Worm (Caenorhabditis elegans) whole organism, L2 larva: ENCODE measurements around the gene C16D9.6.

Source experiments
- C34F6.9 ChIP-seq: fragments of 150-350 bp; optimal IDR thresholded peaks from 2 replicates; lab custom pipeline; 2014; ENCODE audit warnings: missing biosample characterization, missing genetic modification characterization
- F13H6.1 ChIP-seq: sonication (generic microtip); optimal IDR thresholded peaks from 2 replicates; lab custom pipeline; 2016; ENCODE audit warnings: missing genetic modification characterization, missing compliant biosample characterization
- R02D3.7 ChIP-seq: fragments of 150-350 bp; optimal IDR thresholded peaks from 2 replicates; lab custom pipeline; 2014; ENCODE audit warnings: missing biosample characterization, missing genetic modification characterization
- Y55F3AM.14 ChIP-seq: fragments of 200-800 bp; sonication (Bioruptor generic); optimal IDR thresholded peaks from 2 replicates; lab custom pipeline; 2018; ENCODE audit warnings: mild to moderate bottlenecking, missing genetic modification characterization, missing compliant biosample characterization
- ZK546.5 ChIP-seq: sonication (generic microtip); optimal IDR thresholded peaks from 2 replicates; lab custom pipeline; 2017; ENCODE audit warnings: missing biosample characterization, missing genetic modification characterization
- alr-1 ChIP-seq: fragments of 150-350 bp; optimal IDR thresholded peaks from 2 replicates; lab custom pipeline; 2014; ENCODE audit warnings: missing biosample characterization, missing genetic modification characterization
- aly-2 ChIP-seq: fragments of 150-350 bp; optimal IDR thresholded peaks from 2 replicates; lab custom pipeline; 2014; ENCODE audit warnings: missing biosample characterization, missing genetic modification characterization
- ama-1 ChIP-seq: fragments of 150-350 bp; optimal IDR thresholded peaks from 2 replicates; lab custom pipeline; 2018; ENCODE audit warnings: inconsistent platforms
- blmp-1 ChIP-seq: sonication (generic microtip); optimal IDR thresholded peaks from 2 replicates; lab custom pipeline; 2017; ENCODE audit warnings: missing genetic modification characterization, mild to moderate bottlenecking, missing compliant biosample characterization, antibody characterized with exemption, moderate library complexity; ENCODE audit not compliant: insufficient read depth
- ceh-16 ChIP-seq: fragments of 150-350 bp; optimal IDR thresholded peaks from 2 replicates; lab custom pipeline; 2014; ENCODE audit warnings: missing biosample characterization, missing genetic modification characterization
- ceh-82 ChIP-seq: fragments of 150-350 bp; optimal IDR thresholded peaks from 2 replicates; lab custom pipeline; 2014; ENCODE audit warnings: missing biosample characterization, missing genetic modification characterization
- crh-2 ChIP-seq: sonication (generic microtip); optimal IDR thresholded peaks from 2 replicates; lab custom pipeline; 2017; ENCODE audit warnings: missing biosample characterization, missing genetic modification characterization
- dmd-4 ChIP-seq: sonication (generic microtip); optimal IDR thresholded peaks from 2 replicates; lab custom pipeline; 2017; ENCODE audit warnings: missing biosample characterization, missing genetic modification characterization
- egl-27 ChIP-seq: sonication (generic microtip); optimal IDR thresholded peaks from 3 replicates; lab custom pipeline; 2017; ENCODE audit warnings: missing biosample characterization, missing genetic modification reagents, missing genetic modification characterization
- elt-1 ChIP-seq: fragments of 150-350 bp; optimal IDR thresholded peaks from 2 replicates; lab custom pipeline; 2014; ENCODE audit warnings: missing biosample characterization, missing genetic modification characterization
- elt-3 ChIP-seq: sonication (generic microtip); optimal IDR thresholded peaks from 2 replicates; lab custom pipeline; 2017; ENCODE audit warnings: missing biosample characterization, missing genetic modification characterization
- fos-1 ChIP-seq: fragments of 150-350 bp; optimal IDR thresholded peaks from 2 replicates; lab custom pipeline; 2014; ENCODE audit warnings: missing biosample characterization, missing genetic modification characterization
- gmeb-1 ChIP-seq: fragments of 150-350 bp; optimal IDR thresholded peaks from 2 replicates; lab custom pipeline; 2014; ENCODE audit warnings: missing biosample characterization, missing genetic modification characterization
- lin-11 ChIP-seq: fragments of 150-350 bp; sonication (generic microtip); optimal IDR thresholded peaks from 2 replicates; lab custom pipeline; 2014; ENCODE audit warnings: missing biosample characterization, missing genetic modification characterization, inconsistent platforms, mixed read lengths
- lin-13 ChIP-seq: fragments of 150-350 bp; optimal IDR thresholded peaks from 2 replicates; lab custom pipeline; 2014; ENCODE audit warnings: missing biosample characterization, missing genetic modification reagents, missing genetic modification characterization
- lin-39 ChIP-seq: fragments of 150-350 bp; optimal IDR thresholded peaks from 2 replicates; lab custom pipeline; 2014; ENCODE audit warnings: missing biosample characterization, missing genetic modification reagents, missing genetic modification characterization
- lsy-2 ChIP-seq, 2 experiments: fragments of 150-350 bp in 1 of 2; sonication (generic microtip) in 1 of 2; optimal IDR thresholded peaks; 2 replicates each; lab custom pipeline; 2014 to 2017; ENCODE audit warnings: missing biosample characterization in 2 of 2, missing genetic modification characterization in 2 of 2
- mab-5 ChIP-seq: fragments of 150-350 bp; optimal IDR thresholded peaks from 2 replicates; lab custom pipeline; 2014; ENCODE audit warnings: missing biosample characterization, missing genetic modification characterization
- mdl-1 ChIP-seq, 2 experiments: fragments of 150-350 bp in 1 of 2; sonication (generic microtip) in 1 of 2; optimal IDR thresholded peaks; 2 replicates each; lab custom pipeline; 2017; ENCODE audit warnings: missing biosample characterization in 2 of 2, missing genetic modification characterization in 2 of 2
- nhr-11 ChIP-seq: fragments of 150-350 bp; optimal IDR thresholded peaks from 2 replicates; lab custom pipeline; 2014; ENCODE audit warnings: missing biosample characterization, missing genetic modification characterization
- nhr-12 ChIP-seq: fragments of 150-350 bp; optimal IDR thresholded peaks from 2 replicates; lab custom pipeline; 2014; ENCODE audit warnings: missing biosample characterization, missing genetic modification characterization
- nhr-129 ChIP-seq: fragments of 150-350 bp; optimal IDR thresholded peaks from 2 replicates; lab custom pipeline; 2014; ENCODE audit warnings: missing biosample characterization, missing genetic modification characterization
- nhr-21 ChIP-seq: fragments of 150-350 bp; optimal IDR thresholded peaks from 2 replicates; lab custom pipeline; 2014; ENCODE audit warnings: missing biosample characterization, missing genetic modification characterization
- nhr-23 ChIP-seq: fragments of 150-350 bp; optimal IDR thresholded peaks from 2 replicates; lab custom pipeline; 2014; ENCODE audit warnings: missing biosample characterization, missing genetic modification reagents, missing genetic modification characterization
- nhr-237 ChIP-seq: fragments of 150-350 bp; optimal IDR thresholded peaks from 2 replicates; lab custom pipeline; 2014; ENCODE audit warnings: missing biosample characterization, missing genetic modification characterization
- nhr-25 ChIP-seq: fragments of 150-350 bp; sonication (generic microtip); optimal IDR thresholded peaks from 3 replicates; lab custom pipeline; 2014; ENCODE audit warnings: missing biosample characterization, missing genetic modification characterization
- nhr-6 ChIP-seq: fragments of 150-350 bp; optimal IDR thresholded peaks from 2 replicates; lab custom pipeline; 2014; ENCODE audit warnings: missing biosample characterization, missing genetic modification characterization
- nhr-77 ChIP-seq: fragments of 150-350 bp; optimal IDR thresholded peaks from 2 replicates; lab custom pipeline; 2014; ENCODE audit warnings: missing biosample characterization, missing genetic modification characterization
- peb-1 ChIP-seq: fragments of 150-350 bp; optimal IDR thresholded peaks from 2 replicates; lab custom pipeline; 2014; ENCODE audit warnings: missing biosample characterization, missing genetic modification characterization
- sem-4 ChIP-seq: fragments of 150-350 bp; optimal IDR thresholded peaks from 2 replicates; lab custom pipeline; 2014; ENCODE audit warnings: missing biosample characterization, missing genetic modification reagents, missing genetic modification characterization
- skn-1 ChIP-seq: sonication (generic microtip); optimal IDR thresholded peaks from 2 replicates; lab custom pipeline; 2017; ENCODE audit warnings: missing biosample characterization, missing genetic modification characterization
- sma-3 ChIP-seq: sonication (generic microtip); optimal IDR thresholded peaks from 2 replicates; lab custom pipeline; 2016; ENCODE audit warnings: missing genetic modification reagents, missing genetic modification characterization, missing compliant biosample characterization
- sma-9 ChIP-seq, 2 experiments: fragments of 150-350 bp in 1 of 2; sonication (generic microtip) in 1 of 2; optimal IDR thresholded peaks; 2 replicates each; lab custom pipeline; 2014 to 2016; ENCODE audit warnings: missing genetic modification characterization in 2 of 2, mild to moderate bottlenecking in 1 of 2, missing biosample characterization in 1 of 2, missing compliant biosample characterization in 1 of 2, missing genetic modification reagents in 1 of 2, moderate library complexity in 1 of 2
- snpc-4 ChIP-seq: fragments of 150-350 bp; optimal IDR thresholded peaks from 2 replicates; lab custom pipeline; 2014; ENCODE audit warnings: missing biosample characterization, missing genetic modification characterization
- unc-39 ChIP-seq: fragments of 150-350 bp; optimal IDR thresholded peaks from 2 replicates; lab custom pipeline; 2014; ENCODE audit warnings: missing biosample characterization, missing genetic modification characterization
- unc-55 ChIP-seq: fragments of 150-350 bp; sonication (generic microtip); optimal IDR thresholded peaks from 3 replicates; lab custom pipeline; 2014; ENCODE audit warnings: missing biosample characterization, missing genetic modification reagents, missing genetic modification characterization
- unc-62 ChIP-seq: fragments of 150-350 bp; optimal IDR thresholded peaks from 2 replicates; lab custom pipeline; 2014; ENCODE audit warnings: missing biosample characterization, missing genetic modification reagents, missing genetic modification characterization
- zag-1 ChIP-seq: fragments of 150-350 bp; optimal IDR thresholded peaks from 2 replicates; lab custom pipeline; 2014; ENCODE audit warnings: missing biosample characterization, missing genetic modification characterization
- ztf-1 ChIP-seq: fragments of 200-800 bp; sonication (Bioruptor generic); conservative IDR thresholded peaks from 2 replicates; pipeline ENCODE4 v1.3.6; 2022; ENCODE audit warnings: missing genetic modification characterization, missing compliant biosample characterization
- ztf-11 ChIP-seq: sonication (generic microtip); optimal IDR thresholded peaks from 2 replicates; lab custom pipeline; 2017; ENCODE audit warnings: missing biosample characterization, missing genetic modification characterization
- ztf-4 ChIP-seq: fragments of 150-350 bp; optimal IDR thresholded peaks from 2 replicates; lab custom pipeline; 2014; ENCODE audit warnings: missing biosample characterization, missing genetic modification characterization

Gene C16D9.6

DNA sequence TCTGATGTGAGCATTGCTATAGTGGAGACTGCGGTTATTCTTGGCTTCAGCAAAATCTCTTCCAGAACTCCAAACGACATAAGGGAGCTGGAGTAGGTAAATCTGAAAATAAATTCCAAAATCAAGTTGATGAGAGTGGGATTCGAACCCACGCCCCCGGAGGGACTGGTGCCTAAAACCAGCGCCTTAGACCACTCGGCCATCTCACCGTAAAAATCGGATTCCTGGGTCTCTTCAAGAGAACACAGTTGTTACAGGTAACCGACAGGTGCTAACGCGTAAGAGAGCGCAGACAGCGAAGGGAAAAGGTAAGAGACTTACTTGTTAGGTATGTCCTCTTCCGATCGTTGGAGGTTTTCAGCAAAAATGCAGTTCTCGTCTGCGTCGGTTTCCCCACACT lies 14.8 kb downstream of the C16D9.6 start:
- TF ChIP-seq aly-2 (tag; lab: Kevin White, UChicago) (no peak), nhr-23 (no peak), nhr-129 (tag; lab: Kevin White, UChicago) (peak; percentile 45), peb-1 (tag; lab: Kevin White, UChicago) (no peak), unc-55 (GFP tag; lab: Kevin White, UChicago) (no peak), nhr-6 (no peak), sma-3 (GFP tag; lab: Kevin White, UChicago) (peak; percentile 54), lin-39 (tag; lab: Kevin White, UChicago) (no peak), snpc-4 (tag; lab: Kevin White, UChicago) (peak; percentile 49), crh-2 (tag; lab: Kevin White, UChicago) (peak; percentile 48), elt-3 (no peak), nhr-21 (tag; lab: Kevin White, UChicago) (peak; percentile 29), C34F6.9 (tag; lab: Kevin White, UChicago) (peak; percentile 6), egl-27 (tag; lab: Kevin White, UChicago) (no peak), ztf-1 (GFP tag; lab: Robert Waterston, UW) (no peak), gmeb-1 (tag; lab: Kevin White, UChicago) (peak; percentile 6)
- TF ChIP-seq, all 48 proteins: peak for 7

ce11 chrV:8230056-8230455 lies 20.1 kb downstream of the C16D9.6 start:
- TF ChIP-seq nhr-129 (tag; lab: Kevin White, UChicago), result peak; percentile 21
- TF ChIP-seq sma-9 (GFP tag; optimal IDR thresholded peaks at IDR 0.05; lab: Kevin White, UChicago), result peak; percentile 18
- no peak for TF ChIP-seq sma-9 (tag; optimal IDR thresholded peaks at IDR 0.05; lab: Kevin White, UChicago)
- TF ChIP-seq R02D3.7 (tag; lab: Kevin White, UChicago), result no peak
- no peak for TF ChIP-seq alr-1 (tag; lab: Kevin White, UChicago)
- no peak for TF ChIP-seq C34F6.9 (tag; lab: Kevin White, UChicago)
- TF ChIP-seq snpc-4 (tag; lab: Kevin White, UChicago), result peak; percentile 67

ce11 chrV:8228712-8229119 lies 21.4 kb downstream of the C16D9.6 start:
- TF ChIP-seq dmd-4 (tag; lab: Kevin White, UChicago) (no peak), snpc-4 (tag; lab: Kevin White, UChicago) (peak; percentile 99), nhr-129 (tag; lab: Kevin White, UChicago) (peak; percentile 63), F13H6.1 (tag; lab: Kevin White, UChicago) (peak; percentile 88), egl-27 (tag; lab: Kevin White, UChicago) (peak; percentile 80), gmeb-1 (tag; lab: Kevin White, UChicago) (peak; percentile 79), Y55F3AM.14 (GFP tag; lab: Kevin White, UChicago) (peak; percentile 6), nhr-11 (tag; lab: Kevin White, UChicago) (peak; percentile 34), skn-1 (tag; lab: Kevin White, UChicago) (no peak), peb-1 (tag; lab: Kevin White, UChicago) (no peak), nhr-77 (tag; lab: Kevin White, UChicago) (peak; percentile 63), ztf-1 (GFP tag; lab: Robert Waterston, UW) (no peak), lin-13 (peak; percentile 77), nhr-6 (no peak), crh-2 (tag; lab: Kevin White, UChicago) (peak; percentile 89), elt-3 (no peak), nhr-237 (tag; lab: Kevin White, UChicago) (no peak), C34F6.9 (tag; lab: Kevin White, UChicago) (peak; percentile 61), fos-1 (tag; lab: Kevin White, UChicago) (peak; percentile 80), unc-39 (tag; lab: Kevin White, UChicago) (no peak), ceh-82 (no peak), mab-5 (tag; lab: Kevin White, UChicago) (no peak), ceh-16 (tag; lab: Kevin White, UChicago) (peak; percentile 40), mdl-1 (tag; optimal IDR thresholded peaks at IDR 0.05; lab: Kevin White, UChicago) (peak; percentile 49 to 65), unc-62 (GFP tag; lab: Kevin White, UChicago) (peak; percentile 26), lin-11 (tag; lab: Kevin White, UChicago) (peak; percentile 7), aly-2 (tag; lab: Kevin White, UChicago) (no peak), ztf-4 (tag; lab: Kevin White, UChicago) (no peak), nhr-23 (no peak), sma-9 (GFP tag; optimal IDR thresholded peaks at IDR 0.05; lab: Kevin White, UChicago) (peak; percentile 91), sma-9 (tag; optimal IDR thresholded peaks at IDR 0.05; lab: Kevin White, UChicago) (no peak), ama-1 (lab: Kevin White, UChicago) (peak; percentile 96), nhr-12 (tag; lab: Kevin White, UChicago) (no peak), alr-1 (tag; lab: Kevin White, UChicago) (no peak), lin-39 (tag; lab: Kevin White, UChicago) (no peak), nhr-21 (tag; lab: Kevin White, UChicago) (peak; percentile 88), nhr-25 (tag; lab: Kevin White, UChicago) (peak; percentile 71), ztf-11 (tag; lab: Kevin White, UChicago) (no peak), sem-4 (peak; percentile 65), lsy-2 (tag; optimal IDR thresholded peaks at IDR 0.05; lab: Kevin White, UChicago) (peak; percentile 65 to 78), elt-1 (no peak), sma-3 (GFP tag; lab: Kevin White, UChicago) (peak; percentile 94), ZK546.5 (tag; lab: Kevin White, UChicago) (no peak), R02D3.7 (tag; lab: Kevin White, UChicago) (no peak), blmp-1 (tag; lab: Kevin White, UChicago) (no peak), zag-1 (tag; lab: Kevin White, UChicago) (peak; percentile 23)
